Fruit fly (Drosophila melanogaster) whole organism, pupa: ENCODE measurements around the gene CG2712.

ENCODE experiments used
- CG10348 ChIP-seq: fragments of 200-800 bp; sonication (Bioruptor generic); IDR thresholded peaks from 2 replicates; pipeline ENCODE4 v1.3.6; 2022; ENCODE audit warnings: missing biosample characterization, missing genetic modification characterization
- CG12605 ChIP-seq: fragments of 200-800 bp; sonication (Bioruptor generic); IDR thresholded peaks from 2 replicates; pipeline ENCODE4 v1.3.6; 2022; ENCODE audit warnings: missing biosample characterization, missing genetic modification characterization
- CG13204 ChIP-seq: fragments of 200-800 bp; sonication (Bioruptor generic); optimal IDR thresholded peaks from 2 replicates; lab custom pipeline; 2018; ENCODE audit warnings: missing biosample characterization, mild to moderate bottlenecking, missing genetic modification characterization, moderate library complexity
- CG14655 ChIP-seq: fragments of 200-800 bp; sonication (Bioruptor generic); optimal IDR thresholded peaks from 3 replicates; lab custom pipeline; 2017; ENCODE audit warnings: mild to moderate bottlenecking, missing biosample characterization, missing genetic modification reagents, missing genetic modification characterization
- CG15710 ChIP-seq: fragments of 200-800 bp; sonication (Bioruptor generic); optimal IDR thresholded peaks from 2 replicates; lab custom pipeline; 2018; ENCODE audit warnings: missing biosample characterization, mild to moderate bottlenecking, missing genetic modification characterization, moderate library complexity
- CG17806 ChIP-seq: fragments of 200-800 bp; sonication (Bioruptor generic); optimal IDR thresholded peaks from 2 replicates; lab custom pipeline; 2018; ENCODE audit warnings: missing biosample characterization, mild to moderate bottlenecking, missing genetic modification characterization, moderate library complexity
- CG32121 ChIP-seq: fragments of 200-800 bp; sonication (Bioruptor generic); IDR thresholded peaks from 2 replicates; pipeline ENCODE4 v1.3.6; 2022; ENCODE audit warnings: missing biosample characterization, missing genetic modification characterization
- CG34367 ChIP-seq: fragments of 200-800 bp; sonication (Bioruptor generic); optimal IDR thresholded peaks from 2 replicates; lab custom pipeline; 2018; ENCODE audit warnings: missing biosample characterization, mild to moderate bottlenecking, missing genetic modification characterization
- CG4496 ChIP-seq: fragments of 200-800 bp; sonication (Bioruptor generic); IDR thresholded peaks from 3 replicates; pipeline ENCODE4 v1.3.6; 2022; ENCODE audit warnings: missing biosample characterization, missing genetic modification characterization
- CG8159 ChIP-seq: fragments of 200-800 bp; sonication (Bioruptor generic); optimal IDR thresholded peaks from 3 replicates; lab custom pipeline; 2018; ENCODE audit warnings: missing biosample characterization, mild to moderate bottlenecking, missing genetic modification characterization, moderate library complexity
- CG8301 ChIP-seq: fragments of 200-800 bp; sonication (Bioruptor generic); optimal IDR thresholded peaks from 2 replicates; lab custom pipeline; 2018; ENCODE audit warnings: missing biosample characterization, mild to moderate bottlenecking, missing genetic modification characterization
- CG9948 ChIP-seq: fragments of 200-800 bp; sonication (Bioruptor generic); optimal IDR thresholded peaks from 2 replicates; lab custom pipeline; 2018; ENCODE audit warnings: missing biosample characterization, mild to moderate bottlenecking, missing genetic modification characterization, moderate library complexity
- D1 ChIP-seq: fragments of 200-800 bp; sonication (Bioruptor generic); optimal IDR thresholded peaks from 2 replicates; lab custom pipeline; 2018; ENCODE audit warnings: missing biosample characterization, mild to moderate bottlenecking, missing genetic modification characterization, moderate library complexity
- EcR ChIP-seq: fragments of 200-800 bp; sonication (Bioruptor generic); optimal IDR thresholded peaks from 3 replicates; lab custom pipeline; 2019; ENCODE audit warnings: missing biosample characterization, missing genetic modification characterization, mild to moderate bottlenecking, moderate library complexity, missing genetic modification reagents
- Ets98B ChIP-seq: fragments of 200-800 bp; sonication (Bioruptor generic); IDR thresholded peaks from 2 replicates; pipeline ENCODE4 v1.3.6; 2022; ENCODE audit warnings: missing biosample characterization, missing genetic modification characterization
- Pif1A ChIP-seq: fragments of 200-800 bp; sonication (Bioruptor generic); optimal IDR thresholded peaks from 3 replicates; lab custom pipeline; 2016; ENCODE audit warnings: missing biosample characterization, missing genetic modification characterization
- Pif1B ChIP-seq: fragments of 200-800 bp; sonication (Bioruptor generic); optimal IDR thresholded peaks from 3 replicates; lab custom pipeline; 2016; ENCODE audit warnings: missing biosample characterization, missing genetic modification characterization
- Snoo ChIP-seq: fragments of 200-800 bp; sonication (Bioruptor generic); optimal IDR thresholded peaks from 3 replicates; lab custom pipeline; 2017; ENCODE audit warnings: missing biosample characterization, mild to moderate bottlenecking, missing genetic modification characterization, inconsistent platforms
- fd96Ca ChIP-seq: fragments of 200-800 bp; sonication (Bioruptor generic); IDR thresholded peaks from 3 replicates; pipeline ENCODE4 v1.3.6; 2022; ENCODE audit warnings: missing biosample characterization, missing genetic modification characterization
- gl ChIP-seq: fragments of 200-800 bp; sonication (Bioruptor generic); optimal IDR thresholded peaks from 2 replicates; lab custom pipeline; 2018; ENCODE audit warnings: missing biosample characterization, mild to moderate bottlenecking, missing genetic modification characterization
- rn ChIP-seq: fragments of 200-800 bp; sonication (Bioruptor generic); IDR thresholded peaks from 2 replicates; pipeline ENCODE4 v1.3.6; 2022; ENCODE audit warnings: missing biosample characterization, missing genetic modification characterization

CG2712 gene

DNA sequence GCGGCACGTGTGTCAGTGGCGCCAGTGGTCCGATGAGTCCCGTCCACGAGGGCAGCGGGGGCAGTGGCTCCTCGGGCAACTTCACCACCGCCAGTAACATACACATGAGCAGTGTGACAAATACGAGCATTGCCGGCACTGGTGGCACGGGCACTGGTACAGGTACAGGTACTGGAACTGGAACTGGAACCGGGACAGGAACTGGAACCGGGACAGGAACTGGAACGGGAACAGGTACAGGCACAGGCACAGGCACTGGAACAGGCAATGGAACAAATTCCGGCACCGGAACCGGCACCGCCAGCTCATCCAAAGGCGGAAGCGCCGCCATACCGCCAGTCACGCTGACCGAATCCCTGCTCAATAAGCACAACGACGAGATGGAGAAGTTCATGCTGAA lies 41.9 kb upstream of the CG2712 start:
- TF ChIP-seq CG34367 (tag; lab: Kevin White, UChicago) (no peak), gl (tag; lab: Kevin White, UChicago) (no peak), EcR (GFP tag; lab: Kevin White, UChicago) (no peak), CG8301 (tag; lab: Kevin White, UChicago) (no peak), CG9948 (tag; lab: Kevin White, UChicago) (no peak), CG14655 (GFP tag; lab: Kevin White, UChicago) (no peak), Pif1B (no peak), fd96Ca (GFP tag; lab: Robert Waterston, UW) (no peak), CG15710 (tag; lab: Kevin White, UChicago) (no peak), CG4496 (GFP tag; lab: Robert Waterston, UW) (no peak), rn (GFP tag; lab: Robert Waterston, UW) (no peak), CG10348 (GFP tag; lab: Robert Waterston, UW) (no peak), Snoo (tag; lab: Kevin White, UChicago) (no peak), CG32121 (GFP tag; lab: Robert Waterston, UW) (no peak)
- TF ChIP-seq, all 21 proteins: peak for 0

dm6 chrX:2693786-2694185 lies 38.5 kb upstream of the CG2712 start, which contains the start of gene dyw:
Gene dyw, minus strand, starts transcription at chrX:2693886.
- TF ChIP-seq CG8301 (tag; lab: Kevin White, UChicago) (no peak), CG32121 (GFP tag; lab: Robert Waterston, UW) (no peak), CG14655 (GFP tag; lab: Kevin White, UChicago) (no peak), CG17806 (tag; lab: Kevin White, UChicago) (no peak), EcR (GFP tag; lab: Kevin White, UChicago) (no peak), gl (tag; lab: Kevin White, UChicago) (no peak), CG9948 (tag; lab: Kevin White, UChicago) (no peak), CG34367 (tag; lab: Kevin White, UChicago) (no peak), Snoo (tag; lab: Kevin White, UChicago) (no peak), rn (GFP tag; lab: Robert Waterston, UW) (no peak), CG10348 (GFP tag; lab: Robert Waterston, UW) (no peak), Pif1A (no peak), fd96Ca (GFP tag; lab: Robert Waterston, UW) (no peak), CG4496 (GFP tag; lab: Robert Waterston, UW) (no peak), Pif1B (no peak)
- TF ChIP-seq, all 21 proteins: peak for 0

- TF ChIP-seq rn (GFP tag; lab: Robert Waterston, UW) = no peak
- TF ChIP-seq Ets98B (GFP tag; lab: Robert Waterston, UW) = no peak
- no peak for TF ChIP-seq Snoo (tag; lab: Kevin White, UChicago)
- TF ChIP-seq gl (tag; lab: Kevin White, UChicago) = no peak
- TF ChIP-seq CG4496 (GFP tag; lab: Robert Waterston, UW) = no peak
- TF ChIP-seq CG32121 (GFP tag; lab: Robert Waterston, UW) = no peak
- TF ChIP-seq Pif1A = no peak
- no peak for TF ChIP-seq CG12605 (GFP tag; lab: Robert Waterston, UW)
- TF ChIP-seq CG13204 (GFP tag; lab: Kevin White, UChicago) = no peak
- TF ChIP-seq CG10348 (GFP tag; lab: Robert Waterston, UW) = no peak
Observed at dm6 chrX:2698064-2698894, 34.0 kb upstream of the CG2712 start, which contains the start of the genes Spg7 and Lint-O. Gene Spg7, minus strand, starts transcription at chrX:2698211. Gene Lint-O, plus strand, starts transcription at chrX:2698701.

- peak; percentile 100 for TF ChIP-seq CG8159 (tag; lab: Kevin White, UChicago)
- TF ChIP-seq CG17806 (tag; lab: Kevin White, UChicago) = peak; percentile 100
- TF ChIP-seq CG32121 (GFP tag; lab: Robert Waterston, UW) = peak; percentile 100
- TF ChIP-seq CG14655 (GFP tag; lab: Kevin White, UChicago) = peak; percentile 100
- peak; percentile 100 for TF ChIP-seq Pif1A
- peak; percentile 100 for TF ChIP-seq gl (tag; lab: Kevin White, UChicago)
- peak; percentile 100 for TF ChIP-seq CG12605 (GFP tag; lab: Robert Waterston, UW)
- TF ChIP-seq fd96Ca (GFP tag; lab: Robert Waterston, UW) = peak; percentile 100
- TF ChIP-seq CG15710 (tag; lab: Kevin White, UChicago) = peak; percentile 100
- peak; percentile 100 for TF ChIP-seq CG13204 (GFP tag; lab: Kevin White, UChicago)
- peak; percentile 100 for TF ChIP-seq CG10348 (GFP tag; lab: Robert Waterston, UW)
- peak; percentile 100 for TF ChIP-seq CG4496 (GFP tag; lab: Robert Waterston, UW)
- peak; percentile 100 for TF ChIP-seq CG9948 (tag; lab: Kevin White, UChicago)
- peak; percentile 100 for TF ChIP-seq CG8301 (tag; lab: Kevin White, UChicago)
- TF ChIP-seq Snoo (tag; lab: Kevin White, UChicago) = peak; percentile 100
- TF ChIP-seq EcR (GFP tag; lab: Kevin White, UChicago) = peak; percentile 83
- TF ChIP-seq Pif1B = peak; percentile 100
- peak; percentile 100 for TF ChIP-seq rn (GFP tag; lab: Robert Waterston, UW)
- peak; percentile 100 for TF ChIP-seq D1
- peak; percentile 100 for TF ChIP-seq CG34367 (tag; lab: Kevin White, UChicago)
- TF ChIP-seq Ets98B (GFP tag; lab: Robert Waterston, UW) = peak; percentile 100
Observed at dm6 chrX:2703693-2704092, 28.6 kb upstream of the CG2712 start, which contains the start of gene Ugalt. Gene Ugalt, minus strand, starts transcription at chrX:2703852.
